Worm (Caenorhabditis elegans): Measurements from ENCODE around the gene srr-7.

- TF ChIP-seq flt-1 (GFP tag; IDR thresholded peaks at IDR 0.05) (no peak), T22C8.4 (GFP tag; IDR thresholded peaks at IDR 0.05) (no peak), ref-1 (GFP tag; conservative IDR thresholded peaks at IDR 0.05) (no peak)
Observed at ce11 chrV:15175459-15175858, 47.4 kb downstream of the srr-7 start, which contains the start of gene clec-47.

Data from whole organism, midembryonic.